Worm (Caenorhabditis elegans): ENCODE results near the gene F40A3.2.
A peak's percentile ranks its signal among the peaks of the same experiment; 100 is the strongest.

Gene F40A3.2

ce11 chrV:7878411-7878964, at the start of gene F40A3.2:
F40A3.2 (plus strand) TSS chrV:7878914.
- no peak for TF ChIP-seq ceh-83 (GFP tag; optimal IDR thresholded peaks at IDR 0.05)
- TF ChIP-seq ham-2 (GFP tag; optimal IDR thresholded peaks at IDR 0.05) = no peak
- TF ChIP-seq mab-5 (tag; optimal IDR thresholded peaks at IDR 0.05) = no peak
- TF ChIP-seq unc-39 (tag; optimal IDR thresholded peaks at IDR 0.05) = no peak
- no peak for TF ChIP-seq blmp-1 (tag; optimal IDR thresholded peaks at IDR 0.05)
- TF ChIP-seq elt-1 (tag; optimal IDR thresholded peaks at IDR 0.05; ENCODE audit: borderline replicate concordance, insufficient read depth) = no peak
- no peak for TF ChIP-seq drap-1 (GFP tag; optimal IDR thresholded peaks at IDR 0.05)
- TF ChIP-seq mls-2 (tag; optimal IDR thresholded peaks at IDR 0.05) = no peak
- no peak for TF ChIP-seq lin-13 (tag; optimal IDR thresholded peaks at IDR 0.05)
- no peak for TF ChIP-seq sem-2 (GFP tag; optimal IDR thresholded peaks at IDR 0.05)
- no peak for TF ChIP-seq lsy-2 (tag; optimal IDR thresholded peaks at IDR 0.05)
- TF ChIP-seq mep-1 (tag; optimal IDR thresholded peaks at IDR 0.05) = no peak
- no peak for TF ChIP-seq nhr-28 (tag; optimal IDR thresholded peaks at IDR 0.05)
- TF ChIP-seq nhr-12 (tag; optimal IDR thresholded peaks at IDR 0.05) = no peak

ce11 chrV:7830952-7831351, 47.8 kb upstream of the F40A3.2 start:
- no peak for TF ChIP-seq mep-1 (tag; optimal IDR thresholded peaks at IDR 0.05)
- no peak for TF ChIP-seq bed-3 (GFP tag; optimal IDR thresholded peaks at IDR 0.05)
- no peak for TF ChIP-seq elt-1 (tag; optimal IDR thresholded peaks at IDR 0.05; ENCODE audit: borderline replicate concordance, insufficient read depth)
- no peak for TF ChIP-seq ces-1 (GFP tag; optimal IDR thresholded peaks at IDR 0.05)
- no peak for TF ChIP-seq elt-3 (tag; optimal IDR thresholded peaks at IDR 0.05)
- TF ChIP-seq sptf-1 (tag; optimal IDR thresholded peaks at IDR 0.05) = no peak
- no peak for TF ChIP-seq zip-8 (tag; optimal IDR thresholded peaks at IDR 0.05)
- TF ChIP-seq cnd-1 (tag; optimal IDR thresholded peaks at IDR 0.05) = no peak
- TF ChIP-seq blmp-1 (tag; optimal IDR thresholded peaks at IDR 0.05) = no peak
- TF ChIP-seq nhr-237 (tag; optimal IDR thresholded peaks at IDR 0.05) = no peak
- no peak for TF ChIP-seq unc-39 (tag; optimal IDR thresholded peaks at IDR 0.05)
- no peak for TF ChIP-seq lin-32 (GFP tag; optimal IDR thresholded peaks at IDR 0.05)

ce11 chrV:7836911-7837310, 41.8 kb upstream of the F40A3.2 start, which contains the start of gene txt-5:
txt-5 (minus strand) TSS chrV:7837134.
- TF ChIP-seq nhr-76 (tag; optimal IDR thresholded peaks at IDR 0.05) (no peak), zip-8 (tag; optimal IDR thresholded peaks at IDR 0.05) (peak; percentile 64)

DNA sequence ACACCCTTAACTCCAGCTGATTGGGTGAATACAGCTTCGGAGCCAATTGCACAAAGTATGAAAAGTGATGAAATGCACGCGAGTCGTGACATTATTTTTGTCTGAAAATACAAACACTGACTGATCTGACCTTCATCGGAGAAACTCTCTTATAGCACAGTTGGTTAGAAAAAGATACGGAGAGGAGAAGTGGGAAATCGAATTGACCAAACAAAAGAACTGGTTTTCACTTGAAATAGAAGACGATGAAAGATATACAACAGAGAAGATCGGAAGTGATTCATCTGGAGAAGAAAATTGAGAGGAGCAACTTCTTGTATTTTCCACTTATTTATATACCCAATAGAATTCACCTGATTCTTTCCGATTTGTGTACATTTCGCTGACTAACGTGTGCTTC, 40.9 kb upstream of the F40A3.2 start, which contains the start of gene ttr-33:
ttr-33 (minus strand) TSS at position 101 of the 400 bp plus-strand sequence.
- TF ChIP-seq ceh-83 (GFP tag; optimal IDR thresholded peaks at IDR 0.05) (no peak), M03D4.4 (tag; optimal IDR thresholded peaks at IDR 0.05) (no peak), tbx-8 (GFP tag; optimal IDR thresholded peaks at IDR 0.05) (no peak), elt-1 (tag; optimal IDR thresholded peaks at IDR 0.05; ENCODE audit: borderline replicate concordance, insufficient read depth) (no peak)

- TF ChIP-seq nhr-76 (tag; optimal IDR thresholded peaks at IDR 0.05) (no peak), zip-8 (tag; optimal IDR thresholded peaks at IDR 0.05) (no peak), pha-4 (tag; optimal IDR thresholded peaks at IDR 0.05) (no peak), sem-2 (GFP tag; optimal IDR thresholded peaks at IDR 0.05) (no peak), tbx-8 (GFP tag; optimal IDR thresholded peaks at IDR 0.05) (no peak), unc-62 (GFP tag; optimal IDR thresholded peaks at IDR 0.05) (no peak), drap-1 (GFP tag; optimal IDR thresholded peaks at IDR 0.05) (no peak), mab-5 (tag; optimal IDR thresholded peaks at IDR 0.05) (no peak)
These were observed 39.2 kb upstream of the F40A3.2 start, which contains the start of gene C37C3.12 for ce11 chrV:7839485-7839884. C37C3.12 (minus strand) TSS chrV:7839585.

DNA sequence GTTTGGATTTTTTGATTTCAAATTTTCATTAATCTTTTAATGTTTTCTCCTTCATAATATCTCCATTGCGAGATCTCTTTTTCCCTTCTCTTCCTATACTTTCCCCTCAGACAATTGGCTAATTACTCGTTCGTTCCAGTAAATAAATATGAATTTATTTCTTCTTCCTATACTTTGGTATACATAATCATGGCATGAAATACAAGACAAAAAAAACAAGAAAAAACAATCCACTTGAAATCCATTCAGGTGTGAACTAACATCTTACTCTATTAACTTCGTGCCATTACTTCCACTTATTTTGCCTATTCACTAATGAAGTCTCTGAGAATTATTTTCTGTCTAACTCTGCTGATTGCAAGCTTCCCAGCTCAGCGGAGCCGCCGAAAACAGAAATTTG, 36.5 kb upstream of the F40A3.2 start, which contains the start of gene grd-8:
grd-8 (plus strand) TSS at position 301 of the 400 bp plus-strand sequence.
- TF ChIP-seq nhr-28 (tag; optimal IDR thresholded peaks at IDR 0.05) (no peak), flh-1 (GFP tag; optimal IDR thresholded peaks at IDR 0.05) (no peak), tbx-8 (GFP tag; optimal IDR thresholded peaks at IDR 0.05) (no peak), lsy-2 (tag; optimal IDR thresholded peaks at IDR 0.05) (no peak), ztf-11 (tag; optimal IDR thresholded peaks at IDR 0.05) (no peak), lin-13 (tag; optimal IDR thresholded peaks at IDR 0.05) (no peak), mab-5 (tag; optimal IDR thresholded peaks at IDR 0.05) (no peak), ham-2 (GFP tag; optimal IDR thresholded peaks at IDR 0.05) (no peak), ces-1 (GFP tag; optimal IDR thresholded peaks at IDR 0.05) (no peak), cnd-1 (tag; optimal IDR thresholded peaks at IDR 0.05) (no peak)
